Worm (Caenorhabditis elegans) whole organism, mixed stage, embryonic: ENCODE results near the gene cytb-5.1.

Experiments
- M03D4.4 ChIP-seq: sonication (generic microtip); optimal IDR thresholded peaks from 2 replicates; lab custom pipeline; 2017; ENCODE audit warnings: mild to moderate bottlenecking, missing genetic modification characterization, missing compliant biosample characterization
- bed-3 ChIP-seq: fragments of 200-800 bp; sonication (Bioruptor generic); optimal IDR thresholded peaks from 3 replicates; lab custom pipeline; 2018; ENCODE audit warnings: mild to moderate bottlenecking, missing genetic modification characterization, moderate library complexity, missing compliant biosample characterization
- blmp-1 ChIP-seq: fragments of 150-350 bp; optimal IDR thresholded peaks from 2 replicates; lab custom pipeline; 2014; ENCODE audit warnings: missing biosample characterization, missing genetic modification characterization
- ceh-39 ChIP-seq: fragments of 150-350 bp; optimal IDR thresholded peaks from 2 replicates; lab custom pipeline; 2014; ENCODE audit warnings: missing biosample characterization, missing genetic modification characterization
- ceh-43 ChIP-seq: fragments of 200-800 bp; sonication (Bioruptor generic); optimal IDR thresholded peaks from 2 replicates; lab custom pipeline; 2018; ENCODE audit warnings: mild to moderate bottlenecking, missing genetic modification characterization, moderate library complexity, missing compliant biosample characterization
- ceh-83 ChIP-seq: fragments of 200-800 bp; sonication (Bioruptor generic); optimal IDR thresholded peaks from 2 replicates; lab custom pipeline; 2018; ENCODE audit warnings: mild to moderate bottlenecking, missing genetic modification characterization, missing compliant biosample characterization
- ces-1 ChIP-seq: fragments of 150-350 bp; optimal IDR thresholded peaks from 2 replicates; lab custom pipeline; 2014; ENCODE audit warnings: missing biosample characterization, missing genetic modification reagents, missing genetic modification characterization
- cnd-1 ChIP-seq: fragments of 200-800 bp; sonication (Bioruptor generic); optimal IDR thresholded peaks from 2 replicates; lab custom pipeline; 2018; ENCODE audit warnings: mild to moderate bottlenecking, missing genetic modification characterization, missing compliant biosample characterization
- drap-1 ChIP-seq: fragments of 200-800 bp; sonication (Bioruptor generic); optimal IDR thresholded peaks from 3 replicates; lab custom pipeline; 2018; ENCODE audit warnings: mild to moderate bottlenecking, missing genetic modification characterization, missing compliant biosample characterization
- elt-1 ChIP-seq: sonication (generic microtip); optimal IDR thresholded peaks from 2 replicates; lab custom pipeline; 2017; ENCODE audit warnings: missing genetic modification characterization, mild to moderate bottlenecking, missing compliant biosample characterization, antibody characterized with exemption, moderate library complexity, borderline replicate concordance; ENCODE audit not compliant: insufficient read depth
- elt-3 ChIP-seq: fragments of 150-350 bp; optimal IDR thresholded peaks from 2 replicates; lab custom pipeline; 2014; ENCODE audit warnings: missing biosample characterization, missing genetic modification characterization
- flh-1 ChIP-seq: fragments of 200-800 bp; sonication (Bioruptor generic); optimal IDR thresholded peaks from 2 replicates; lab custom pipeline; 2018; ENCODE audit warnings: mild to moderate bottlenecking, missing genetic modification characterization, moderate library complexity, missing compliant biosample characterization
- ham-2 ChIP-seq: fragments of 200-800 bp; sonication (Bioruptor generic); optimal IDR thresholded peaks from 2 replicates; lab custom pipeline; 2018; ENCODE audit warnings: mild to moderate bottlenecking, missing genetic modification characterization, missing compliant biosample characterization
- hlh-1 ChIP-seq: fragments of 150-350 bp; optimal IDR thresholded peaks from 2 replicates; lab custom pipeline; 2014; ENCODE audit warnings: missing biosample characterization, missing genetic modification reagents, missing genetic modification characterization
- lin-13 ChIP-seq: fragments of 150-350 bp; optimal IDR thresholded peaks from 2 replicates; lab custom pipeline; 2014; ENCODE audit warnings: missing biosample characterization, missing genetic modification characterization
- lin-32 ChIP-seq: fragments of 200-800 bp; sonication (Bioruptor generic); optimal IDR thresholded peaks from 2 replicates; lab custom pipeline; 2018; ENCODE audit warnings: mild to moderate bottlenecking, missing genetic modification characterization, missing compliant biosample characterization
- lsy-2 ChIP-seq: fragments of 150-350 bp; optimal IDR thresholded peaks from 2 replicates; lab custom pipeline; 2014; ENCODE audit warnings: missing biosample characterization, missing genetic modification characterization
- mab-5 ChIP-seq: fragments of 150-350 bp; optimal IDR thresholded peaks from 2 replicates; lab custom pipeline; 2014; ENCODE audit warnings: missing biosample characterization, missing genetic modification characterization
- mep-1 ChIP-seq: fragments of 150-350 bp; optimal IDR thresholded peaks from 2 replicates; lab custom pipeline; 2017; ENCODE audit warnings: missing biosample characterization, missing genetic modification reagents, missing genetic modification characterization, inconsistent platforms
- mls-2 ChIP-seq: sonication (generic microtip); optimal IDR thresholded peaks from 2 replicates; lab custom pipeline; 2016; ENCODE audit warnings: mild to moderate bottlenecking, missing genetic modification characterization, moderate library complexity, missing compliant biosample characterization
- nhr-12 ChIP-seq: fragments of 150-350 bp; optimal IDR thresholded peaks from 2 replicates; lab custom pipeline; 2014; ENCODE audit warnings: missing biosample characterization, missing genetic modification characterization
- nhr-2 ChIP-seq: fragments of 150-350 bp; optimal IDR thresholded peaks from 2 replicates; lab custom pipeline; 2014; ENCODE audit warnings: missing biosample characterization, missing genetic modification characterization
- nhr-237 ChIP-seq: fragments of 150-350 bp; optimal IDR thresholded peaks from 2 replicates; lab custom pipeline; 2014; ENCODE audit warnings: missing biosample characterization, missing genetic modification characterization
- nhr-28 ChIP-seq: fragments of 150-350 bp; optimal IDR thresholded peaks from 2 replicates; lab custom pipeline; 2014; ENCODE audit warnings: missing biosample characterization, missing genetic modification characterization
- nhr-76 ChIP-seq: sonication (generic microtip); optimal IDR thresholded peaks from 2 replicates; lab custom pipeline; 2017; ENCODE audit warnings: missing biosample characterization, missing genetic modification characterization
- pha-4 ChIP-seq: fragments of 150-350 bp; optimal IDR thresholded peaks from 2 replicates; lab custom pipeline; 2018; ENCODE audit warnings: missing biosample characterization, missing genetic modification reagents, missing genetic modification characterization
- sem-2 ChIP-seq: fragments of 200-800 bp; sonication (Bioruptor generic); optimal IDR thresholded peaks from 2 replicates; lab custom pipeline; 2018; ENCODE audit warnings: mild to moderate bottlenecking, missing genetic modification characterization, missing compliant biosample characterization
- snpc-4 ChIP-seq: fragments of 150-350 bp; optimal IDR thresholded peaks from 2 replicates; lab custom pipeline; 2014; ENCODE audit warnings: missing biosample characterization, missing genetic modification characterization
- sptf-1 ChIP-seq: sonication (generic microtip); optimal IDR thresholded peaks from 2 replicates; lab custom pipeline; 2017; ENCODE audit warnings: mild to moderate bottlenecking, missing genetic modification characterization, moderate library complexity, missing compliant biosample characterization
- tbx-8 ChIP-seq: fragments of 200-800 bp; sonication (Bioruptor generic); optimal IDR thresholded peaks from 2 replicates; lab custom pipeline; 2018; ENCODE audit warnings: mild to moderate bottlenecking, missing genetic modification characterization, moderate library complexity, missing compliant biosample characterization
- unc-120 ChIP-seq: sonication (generic microtip); optimal IDR thresholded peaks from 2 replicates; lab custom pipeline; 2017; ENCODE audit warnings: missing genetic modification characterization, missing compliant biosample characterization; ENCODE audit not compliant: poor library complexity, severe bottlenecking
- unc-39 ChIP-seq: fragments of 150-350 bp; optimal IDR thresholded peaks from 2 replicates; lab custom pipeline; 2014; ENCODE audit warnings: missing biosample characterization, missing genetic modification characterization
- unc-62 ChIP-seq: fragments of 150-350 bp; optimal IDR thresholded peaks from 2 replicates; lab custom pipeline; 2014; ENCODE audit warnings: missing biosample characterization, missing genetic modification reagents, missing genetic modification characterization
- zip-8 ChIP-seq: fragments of 150-350 bp; optimal IDR thresholded peaks from 2 replicates; lab custom pipeline; 2014; ENCODE audit warnings: missing biosample characterization, missing genetic modification characterization
- ztf-11 ChIP-seq: fragments of 150-350 bp; optimal IDR thresholded peaks from 2 replicates; lab custom pipeline; 2014; ENCODE audit warnings: missing biosample characterization, missing genetic modification characterization

Gene cytb-5.1

ce11 chrX:13973769-13974168, 28.0 kb upstream of the cytb-5.1 start:
- TF ChIP-seq elt-3 (tag; lab: Kevin White, UChicago) (no peak), ces-1 (GFP tag; lab: Kevin White, UChicago) (peak; percentile 53), nhr-76 (no peak), unc-120 (peak; percentile 54)

ce11 chrX:13974448-13975071, 27.2 kb upstream of the cytb-5.1 start:
- TF ChIP-seq unc-62 (GFP tag; lab: Kevin White, UChicago): peak; percentile 75
- no peak for TF ChIP-seq sptf-1 (tag; lab: Kevin White, UChicago)
- TF ChIP-seq ham-2 (GFP tag; lab: Kevin White, UChicago): peak; percentile 85
- TF ChIP-seq elt-1 (tag; lab: Kevin White, UChicago): peak; percentile 80

ce11 chrX:13975314-13975713, 26.4 kb upstream of the cytb-5.1 start, which contains the start of gene F48F7.5:
F48F7.5 (plus strand) TSS chrX:13975653.
- TF ChIP-seq ceh-43: no peak
- no peak for TF ChIP-seq lsy-2
- no peak for TF ChIP-seq elt-1 (tag; lab: Kevin White, UChicago)
- no peak for TF ChIP-seq cnd-1
- no peak for TF ChIP-seq sem-2 (GFP tag; lab: Kevin White, UChicago)
- TF ChIP-seq flh-1 (GFP tag; lab: Kevin White, UChicago): no peak
- TF ChIP-seq ceh-39 (tag; lab: Kevin White, UChicago): no peak
- no peak for TF ChIP-seq bed-3 (GFP tag; lab: Kevin White, UChicago)
- no peak for TF ChIP-seq ceh-83 (GFP tag; lab: Kevin White, UChicago)
- TF ChIP-seq nhr-237 (tag; lab: Kevin White, UChicago): no peak
- no peak for TF ChIP-seq unc-120
- no peak for TF ChIP-seq drap-1 (GFP tag; lab: Kevin White, UChicago)
- TF ChIP-seq ham-2 (GFP tag; lab: Kevin White, UChicago): no peak

- TF ChIP-seq ceh-83 (GFP tag; lab: Kevin White, UChicago) (no peak), nhr-2 (tag; lab: Kevin White, UChicago) (no peak), unc-62 (GFP tag; lab: Kevin White, UChicago) (peak; percentile 28), pha-4 (tag; lab: Kevin White, UChicago) (peak; percentile 42), lin-32 (no peak), ztf-11 (tag; lab: Kevin White, UChicago) (no peak), elt-1 (tag; lab: Kevin White, UChicago) (no peak), nhr-76 (no peak), mab-5 (tag; lab: Kevin White, UChicago) (no peak), sem-2 (GFP tag; lab: Kevin White, UChicago) (no peak), bed-3 (GFP tag; lab: Kevin White, UChicago) (no peak), M03D4.4 (tag; lab: Kevin White, UChicago) (peak; percentile 6), hlh-1 (tag; lab: Kevin White, UChicago) (peak; percentile 40), unc-39 (tag; lab: Kevin White, UChicago) (no peak), nhr-28 (no peak), flh-1 (GFP tag; lab: Kevin White, UChicago) (no peak), mep-1 (tag; lab: Kevin White, UChicago) (peak; percentile 58), zip-8 (tag; lab: Kevin White, UChicago) (no peak), nhr-12 (tag; lab: Kevin White, UChicago) (no peak), lin-13 (tag; lab: Kevin White, UChicago) (no peak), cnd-1 (no peak), ceh-39 (tag; lab: Kevin White, UChicago) (peak; percentile 80), ceh-43 (no peak), unc-120 (peak; percentile 12), mls-2 (tag; lab: Kevin White, UChicago) (no peak), sptf-1 (tag; lab: Kevin White, UChicago) (peak; percentile 38), snpc-4 (tag; lab: Kevin White, UChicago) (no peak), ham-2 (GFP tag; lab: Kevin White, UChicago) (peak; percentile 74), drap-1 (GFP tag; lab: Kevin White, UChicago) (peak; percentile 31), blmp-1 (no peak), elt-3 (tag; lab: Kevin White, UChicago) (no peak), lsy-2 (no peak), ces-1 (GFP tag; lab: Kevin White, UChicago) (peak; percentile 67), tbx-8 (GFP tag; lab: Kevin White, UChicago) (no peak), nhr-237 (tag; lab: Kevin White, UChicago) (peak; percentile 42)
Observed at ce11 chrX:13977439-13978118, 24.1 kb upstream of the cytb-5.1 start, which contains the start of gene F48F7.6. F48F7.6 (plus strand) TSS chrX:13977829.
